Fruit fly (Drosophila melanogaster) whole organism, wandering third instar larva: Measurements from ENCODE around the gene Ythdf.

Experiments used
- Abd-B ChIP-seq: fragments of >200 bp; optimal IDR thresholded peaks from 2 replicates; lab custom pipeline; 2017; ENCODE audit warnings: missing biosample characterization, missing genetic modification characterization
- CG9705 ChIP-seq: fragments of 200-800 bp; sonication (Bioruptor generic); optimal IDR thresholded peaks from 2 replicates; lab custom pipeline; 2018; ENCODE audit warnings: missing biosample characterization, mild to moderate bottlenecking, missing genetic modification characterization
- Dif ChIP-seq: fragments of 200-275, 200-300 bp; sonication (Bioruptor generic); optimal IDR thresholded peaks from 2 replicates; lab custom pipeline; 2018; ENCODE audit warnings: missing biosample characterization, missing genetic modification characterization; ENCODE audit not compliant: partially characterized antibody
- HLH106 ChIP-seq: fragments of 200-800 bp; optimal IDR thresholded peaks from 3 replicates; lab custom pipeline; 2019; ENCODE audit warnings: missing biosample characterization, mild to moderate bottlenecking, missing genetic modification characterization, moderate library complexity
- Hr83 ChIP-seq: fragments of 200-300 bp; sonication (Bioruptor generic); optimal IDR thresholded peaks from 2 replicates; lab custom pipeline; 2016; ENCODE audit warnings: missing biosample characterization, mild to moderate bottlenecking, missing genetic modification characterization, moderate library complexity; ENCODE audit not compliant: poor library complexity, severe bottlenecking
- Myc ChIP-seq: fragments of >200 bp; optimal IDR thresholded peaks from 2 replicates; lab custom pipeline; 2017
- ey ChIP-seq: fragments of 200-800 bp; sonication (Bioruptor generic); optimal IDR thresholded peaks from 2 replicates; lab custom pipeline; 2016; ENCODE audit warnings: missing biosample characterization, missing genetic modification characterization
- psq ChIP-seq: fragments of 200-800 bp; sonication (Bioruptor generic); optimal IDR thresholded peaks from 3 replicates; lab custom pipeline; 2017; ENCODE audit warnings: missing biosample characterization, mild to moderate bottlenecking, missing genetic modification characterization, moderate library complexity
- sv ChIP-seq: fragments of 200-800 bp; sonication (Bioruptor generic); optimal IDR thresholded peaks from 3 replicates; lab custom pipeline; 2016; ENCODE audit warnings: missing biosample characterization, missing genetic modification characterization
- woc ChIP-seq: sonication (Bioruptor generic); optimal IDR thresholded peaks from 2 replicates; lab custom pipeline; 2016; ENCODE audit warnings: missing biosample characterization, mild to moderate bottlenecking, missing genetic modification characterization

DNA sequence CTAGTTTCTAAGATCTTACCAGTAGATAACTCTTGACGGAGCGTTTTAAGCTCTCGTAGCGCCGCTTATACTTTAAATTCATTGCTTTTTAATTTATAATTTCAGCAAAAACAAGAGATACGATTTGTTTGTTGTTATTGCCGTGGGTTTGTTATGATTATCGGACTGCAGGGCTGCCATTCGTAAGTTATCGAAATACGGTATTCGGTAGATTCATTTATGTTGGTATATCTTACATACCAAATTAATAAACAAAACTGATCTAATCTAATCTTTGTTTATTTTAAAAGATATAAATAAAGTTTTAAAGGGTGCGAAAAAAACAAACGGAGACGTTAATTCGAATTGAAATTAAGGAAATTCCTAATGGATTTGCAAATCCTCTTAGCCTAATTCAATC is 17.0 kb upstream of the Ythdf start, which contains the start of the genes CG31111 and stac:
- TF ChIP-seq ey (GFP tag; lab: Kevin White, UChicago) (no peak), Abd-B (GFP tag; lab: Kevin White, UChicago) (no peak), Dif (no peak), Hr83 (GFP tag; lab: Kevin White, UChicago) (no peak), sv (GFP tag; lab: Kevin White, UChicago) (no peak), CG9705 (no peak), HLH106 (no peak), psq (GFP tag; lab: Kevin White, UChicago) (no peak), Myc (lab: Kevin White, UChicago) (no peak), woc (no peak)
